Fruit fly (Drosophila melanogaster) whole organism, adult: ENCODE results near the gene CG1105.
A peak's percentile ranks its signal among the peaks of the same experiment; 100 is the strongest.

Experiments used
- CG11617 ChIP-seq: fragments of 200-800 bp; sonication (Bioruptor generic); optimal IDR thresholded peaks from 2 replicates; lab custom pipeline; 2017; ENCODE audit warnings: mild to moderate bottlenecking, missing biosample characterization, missing genetic modification reagents, missing genetic modification characterization
- CG12768 ChIP-seq: fragments of 200-800 bp; sonication (Bioruptor generic); optimal IDR thresholded peaks from 2 replicates; lab custom pipeline; 2017; ENCODE audit warnings: missing biosample characterization, missing genetic modification characterization, mild to moderate bottlenecking, moderate library complexity, missing genetic modification reagents
- CG14711 ChIP-seq: fragments of 200-800 bp; sonication (Bioruptor generic); optimal IDR thresholded peaks from 2 replicates; lab custom pipeline; 2018; ENCODE audit warnings: missing biosample characterization, mild to moderate bottlenecking, missing genetic modification characterization, moderate library complexity
- CG1620 ChIP-seq: fragments of 200-800 bp; sonication (Bioruptor generic); optimal IDR thresholded peaks from 2 replicates; lab custom pipeline; 2016; ENCODE audit warnings: missing biosample characterization, missing genetic modification characterization
- CG33017 ChIP-seq: fragments of 200-800 bp; sonication (Bioruptor generic); optimal IDR thresholded peaks from 2 replicates; lab custom pipeline; 2018; ENCODE audit warnings: missing biosample characterization, mild to moderate bottlenecking, missing genetic modification characterization, moderate library complexity
- CG5204 ChIP-seq: fragments of 200-800 bp; sonication (Bioruptor generic); optimal IDR thresholded peaks from 2 replicates; lab custom pipeline; 2016; ENCODE audit warnings: missing biosample characterization, missing genetic modification characterization
- CG7045 ChIP-seq: fragments of 200-800 bp; sonication (Bioruptor generic); optimal IDR thresholded peaks from 2 replicates; lab custom pipeline; 2017; ENCODE audit warnings: missing biosample characterization, mild to moderate bottlenecking, missing genetic modification characterization
- CG7101 ChIP-seq: fragments of 200-800 bp; sonication (Bioruptor generic); optimal IDR thresholded peaks from 2 replicates; lab custom pipeline; 2018; ENCODE audit warnings: missing biosample characterization, mild to moderate bottlenecking, missing genetic modification characterization, moderate library complexity
- Clk ChIP-seq: fragments of 200-800 bp; sonication (Bioruptor generic); optimal IDR thresholded peaks from 2 replicates; lab custom pipeline; 2017; ENCODE audit warnings: missing biosample characterization, missing genetic modification characterization
- Crg-1 ChIP-seq: fragments of 200-800 bp; sonication (Bioruptor generic); optimal IDR thresholded peaks from 2 replicates; lab custom pipeline; 2016; ENCODE audit warnings: missing biosample characterization, missing genetic modification characterization
- Hr96 ChIP-seq: fragments of 200-800 bp; sonication (Bioruptor generic); optimal IDR thresholded peaks from 2 replicates; lab custom pipeline; 2016; ENCODE audit warnings: missing biosample characterization, missing genetic modification characterization
- Mnt ChIP-seq: fragments of 200-800 bp; sonication (Bioruptor generic); optimal IDR thresholded peaks from 2 replicates; lab custom pipeline; 2016; ENCODE audit warnings: missing biosample characterization, mild to moderate bottlenecking, missing genetic modification characterization
- bab1 ChIP-seq: fragments of 200-800 bp; sonication (Bioruptor generic); optimal IDR thresholded peaks from 3 replicates; lab custom pipeline; 2019; ENCODE audit warnings: missing biosample characterization, mild to moderate bottlenecking, missing genetic modification characterization, moderate library complexity
- cic ChIP-seq: fragments of 200-800 bp; sonication (Bioruptor generic); optimal IDR thresholded peaks from 2 replicates; lab custom pipeline; 2017; ENCODE audit warnings: missing biosample characterization, mild to moderate bottlenecking, missing genetic modification characterization, moderate library complexity
- cnc ChIP-seq, 2 experiments: fragments of >200 bp; optimal IDR thresholded peaks; 2 replicates each; lab custom pipeline; 2017
- kay ChIP-seq: fragments of 200-800 bp; sonication (Bioruptor generic); peaks from one replicate; lab custom pipeline; 2016; ENCODE audit warnings: missing biosample characterization, missing genetic modification characterization, borderline replicate concordance
- ovo ChIP-seq: fragments of 200-800 bp; sonication (Bioruptor generic); optimal IDR thresholded peaks from 2 replicates; lab custom pipeline; 2016; ENCODE audit warnings: missing biosample characterization, missing genetic modification characterization
- pad ChIP-seq: fragments of 200-800 bp; sonication (Bioruptor generic); optimal IDR thresholded peaks from 3 replicates; lab custom pipeline; 2017; ENCODE audit warnings: missing biosample characterization, missing genetic modification characterization, mild to moderate bottlenecking, moderate library complexity, missing genetic modification reagents
- tj ChIP-seq: fragments of 200-800 bp; sonication (Bioruptor generic); optimal IDR thresholded peaks from 3 replicates; lab custom pipeline; 2017; ENCODE audit warnings: missing biosample characterization, mild to moderate bottlenecking, missing genetic modification characterization, moderate library complexity
- toe ChIP-seq: fragments of 200-800 bp; sonication (Bioruptor generic); optimal IDR thresholded peaks from 2 replicates; lab custom pipeline; 2016; ENCODE audit warnings: missing biosample characterization, missing genetic modification characterization

Gene CG1105

DNA sequence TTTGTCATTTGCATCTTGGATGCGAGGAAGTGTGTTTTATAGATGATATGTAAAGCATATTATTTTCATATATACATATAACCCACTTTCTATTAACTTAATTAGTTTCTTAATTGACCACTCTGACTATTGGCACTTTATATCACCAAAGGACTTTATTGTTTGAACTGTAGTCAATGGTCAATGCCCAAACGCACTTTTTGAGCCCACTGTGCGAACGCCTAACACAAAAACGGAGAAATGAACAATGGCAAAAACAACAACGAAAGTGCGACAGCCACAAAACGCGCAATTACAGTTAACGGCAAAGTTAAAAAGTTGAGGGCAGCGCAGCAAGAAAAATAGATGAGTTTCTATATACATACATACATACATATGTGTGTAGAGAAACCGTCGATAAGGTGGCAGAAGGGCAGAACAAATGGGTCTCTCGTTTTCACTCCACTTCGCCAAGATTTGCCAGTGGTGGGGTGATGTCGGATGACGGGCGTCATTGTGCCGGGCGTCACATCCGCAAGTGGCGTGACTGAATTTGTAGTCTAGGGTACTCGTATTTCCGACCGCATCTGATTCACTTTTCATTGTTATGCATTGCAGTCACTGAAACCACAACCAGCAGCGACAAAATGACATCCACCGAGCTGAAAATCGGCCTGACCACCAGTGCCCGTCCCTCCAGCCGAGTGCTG is 9.5 kb upstream of the CG1105 start:
- TF ChIP-seq CG1620 (peak; percentile 60), Crg-1 (GFP tag; lab: Kevin White, UChicago) (peak; percentile 59), CG7045 (GFP tag; lab: Kevin White, UChicago) (peak; percentile 90), CG11617 (GFP tag; lab: Kevin White, UChicago) (peak; percentile 46), bab1 (peak; percentile 94), CG33017 (tag; lab: Kevin White, UChicago) (peak; percentile 90), CG7101 (tag; lab: Kevin White, UChicago) (peak; percentile 76), CG12768 (GFP tag; lab: Kevin White, UChicago) (peak; percentile 96), CG5204 (GFP tag; lab: Kevin White, UChicago) (no peak), Hr96 (GFP tag; lab: Kevin White, UChicago) (no peak), toe (GFP tag; lab: Kevin White, UChicago) (peak; percentile 48), tj (GFP tag; lab: Kevin White, UChicago) (peak; percentile 37), Mnt (GFP tag; lab: Kevin White, UChicago) (peak; percentile 22), Clk (GFP tag; lab: Kevin White, UChicago) (no peak), cic (peak; percentile 95), cnc (optimal IDR thresholded peaks at IDR 0.05; lab: Kevin White, UChicago) (no peak), pad (peak; percentile 54), ovo (peak; percentile 64), CG14711 (tag; lab: Kevin White, UChicago) (peak; percentile 52), kay (no peak)

DNA sequence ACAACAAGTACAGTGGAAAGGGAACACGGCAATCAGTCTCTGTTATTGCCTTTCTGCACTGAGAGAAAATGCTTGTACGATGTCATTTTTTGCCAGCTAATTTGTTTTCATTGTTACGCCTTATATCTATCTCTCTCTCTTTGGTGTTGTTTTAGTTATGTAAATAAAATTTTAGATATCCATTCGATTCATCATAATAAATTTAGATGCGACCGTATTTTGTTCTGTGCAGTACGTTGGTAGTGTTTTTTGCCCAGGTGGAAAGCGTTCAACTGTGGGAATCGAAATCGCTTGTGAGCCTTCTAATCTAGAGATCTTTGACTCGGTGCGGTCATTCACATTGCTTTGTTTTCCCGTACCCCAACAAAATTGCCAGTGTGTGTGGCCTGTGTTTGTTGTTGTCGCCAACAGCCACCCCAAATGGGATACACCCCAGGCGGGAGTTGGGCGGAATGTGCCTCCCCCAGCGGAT is 8.8 kb upstream of the CG1105 start:
- TF ChIP-seq pad (peak; percentile 81), Mnt (GFP tag; lab: Kevin White, UChicago) (peak; percentile 74), CG11617 (GFP tag; lab: Kevin White, UChicago) (peak; percentile 91), CG5204 (GFP tag; lab: Kevin White, UChicago) (no peak), CG7045 (GFP tag; lab: Kevin White, UChicago) (peak; percentile 91), cnc (optimal IDR thresholded peaks at IDR 0.05; lab: Kevin White, UChicago) (no peak), tj (GFP tag; lab: Kevin White, UChicago) (peak; percentile 67), CG7101 (tag; lab: Kevin White, UChicago) (peak; percentile 91), CG12768 (GFP tag; lab: Kevin White, UChicago) (peak; percentile 96), Crg-1 (GFP tag; lab: Kevin White, UChicago) (peak; percentile 70), CG1620 (peak; percentile 81), Clk (GFP tag; lab: Kevin White, UChicago) (peak; percentile 87), ovo (peak; percentile 71), CG33017 (tag; lab: Kevin White, UChicago) (peak; percentile 91), kay (peak; percentile 94), cic (peak; percentile 90), toe (GFP tag; lab: Kevin White, UChicago) (peak; percentile 82), bab1 (peak; percentile 88), Hr96 (GFP tag; lab: Kevin White, UChicago) (peak; percentile 90), CG14711 (tag; lab: Kevin White, UChicago) (peak; percentile 88)

DNA sequence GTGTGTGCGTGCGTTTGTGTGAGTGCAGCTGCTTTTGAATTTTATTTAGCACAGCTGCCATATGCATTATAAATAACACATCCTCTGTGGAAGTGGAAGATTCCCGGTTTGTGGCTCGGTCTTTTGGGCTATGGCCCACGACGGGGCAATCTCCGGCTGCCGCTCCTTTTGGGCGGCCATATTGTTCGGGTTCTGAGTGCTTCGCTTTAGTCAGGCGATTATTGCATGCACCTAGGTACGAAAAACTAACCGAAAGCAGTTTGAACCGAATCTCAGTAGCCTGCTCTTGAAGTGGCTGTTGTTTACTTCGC is 8.1 kb upstream of the CG1105 start:
- no peak for TF ChIP-seq tj (GFP tag; lab: Kevin White, UChicago)
- TF ChIP-seq kay: no peak
- TF ChIP-seq CG14711 (tag; lab: Kevin White, UChicago): no peak
- TF ChIP-seq Mnt (GFP tag; lab: Kevin White, UChicago): no peak
- TF ChIP-seq bab1: no peak
- TF ChIP-seq CG7101 (tag; lab: Kevin White, UChicago): no peak
- no peak for TF ChIP-seq toe (GFP tag; lab: Kevin White, UChicago)
- no peak for TF ChIP-seq cic
- no peak for TF ChIP-seq CG1620
- no peak for TF ChIP-seq CG7045 (GFP tag; lab: Kevin White, UChicago)
- TF ChIP-seq Hr96 (GFP tag; lab: Kevin White, UChicago): no peak

DNA sequence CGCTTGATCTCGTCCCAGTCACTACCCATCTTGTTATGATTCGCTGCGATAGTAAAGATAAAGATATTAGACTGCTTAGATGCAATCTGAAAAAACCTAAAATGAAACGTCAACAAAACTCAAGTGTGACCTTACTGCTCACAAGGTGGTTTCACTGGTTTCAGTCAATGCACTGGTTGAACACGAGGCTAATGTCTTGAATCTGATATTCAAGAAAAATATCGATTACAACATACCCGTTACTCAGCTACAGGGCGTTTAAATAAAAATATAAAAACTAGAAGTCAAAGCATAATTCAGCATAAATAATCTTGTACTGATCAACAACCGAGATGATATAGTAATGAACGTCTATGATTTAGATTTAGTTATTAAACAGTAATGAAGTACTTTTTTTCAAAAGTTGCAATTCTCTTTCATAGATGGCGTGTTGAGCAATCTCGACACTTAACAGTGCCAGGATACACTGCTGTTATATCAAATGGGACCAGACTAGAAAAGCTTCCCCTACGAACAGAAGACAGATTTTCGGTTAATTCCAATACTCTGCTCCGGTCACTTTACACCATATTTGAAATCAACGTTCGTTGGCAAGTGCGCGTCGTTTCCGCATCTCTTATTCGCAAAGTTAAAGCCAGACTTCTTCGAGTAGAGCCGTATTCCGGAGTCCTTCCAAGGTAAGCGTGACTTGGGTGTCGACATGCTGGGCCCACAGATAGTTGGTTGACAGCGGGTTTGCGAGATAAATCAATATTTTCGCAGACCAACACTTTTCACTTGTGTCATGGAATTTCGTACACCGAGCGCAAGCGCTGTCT is 7.6 kb upstream of the CG1105 start, which contains the start of the genes Ufl1 and CG1943:
TSS of gene Ufl1 (minus strand) at position 156 of the 818 bp plus-strand sequence.
TSS of gene CG1943 (plus strand) at position 563 of the 818 bp plus-strand sequence.
- TF ChIP-seq Crg-1 (GFP tag; lab: Kevin White, UChicago): no peak
- no peak for TF ChIP-seq CG11617 (GFP tag; lab: Kevin White, UChicago)
- no peak for TF ChIP-seq CG14711 (tag; lab: Kevin White, UChicago)
- peak; percentile 87 for TF ChIP-seq Mnt (GFP tag; lab: Kevin White, UChicago)
- TF ChIP-seq CG5204 (GFP tag; lab: Kevin White, UChicago): peak; percentile 17
- TF ChIP-seq kay: no peak
- peak; percentile 36 for TF ChIP-seq pad
- no peak for TF ChIP-seq CG12768 (GFP tag; lab: Kevin White, UChicago)
- no peak for TF ChIP-seq CG7045 (GFP tag; lab: Kevin White, UChicago)
- TF ChIP-seq cnc (optimal IDR thresholded peaks at IDR 0.05; lab: Kevin White, UChicago): no peak
- no peak for TF ChIP-seq Clk (GFP tag; lab: Kevin White, UChicago)
- peak; percentile 72 for TF ChIP-seq tj (GFP tag; lab: Kevin White, UChicago)
- TF ChIP-seq toe (GFP tag; lab: Kevin White, UChicago): no peak
- TF ChIP-seq bab1: no peak
- peak; percentile 44 for TF ChIP-seq CG1620
- peak; percentile 14 for TF ChIP-seq Hr96 (GFP tag; lab: Kevin White, UChicago)
- peak; percentile 48 for TF ChIP-seq cic
- no peak for TF ChIP-seq CG33017 (tag; lab: Kevin White, UChicago)
- TF ChIP-seq ovo: peak; percentile 55
- TF ChIP-seq CG7101 (tag; lab: Kevin White, UChicago): no peak

DNA sequence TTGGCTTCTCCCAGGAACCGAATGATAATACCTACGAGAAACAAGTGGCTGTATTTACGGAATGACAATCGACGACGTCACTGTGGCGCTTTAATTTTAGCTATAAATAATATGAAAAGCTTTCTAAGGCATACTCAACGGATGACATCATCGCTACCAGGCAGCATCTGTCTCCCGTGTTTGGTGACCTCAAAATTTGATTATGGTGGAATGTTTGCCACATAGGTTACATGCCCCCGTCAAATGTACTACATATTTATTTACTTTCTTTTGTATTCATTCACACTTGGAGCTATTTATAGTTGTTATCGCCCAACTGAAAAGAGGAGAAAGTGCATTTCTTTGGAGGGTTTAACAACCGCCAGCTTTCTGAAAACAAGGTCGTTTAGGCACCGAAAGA is 669 bp downstream of the CG1105 start:
- no peak for TF ChIP-seq Crg-1 (GFP tag; lab: Kevin White, UChicago)
- peak; percentile 82 for TF ChIP-seq kay
